Fruit fly (Drosophila melanogaster) whole organism, wandering third instar larva: ENCODE results near the gene TBC1d7.

Source experiments
- CG9705 ChIP-seq: fragments of 200-800 bp; sonication (Bioruptor generic); optimal IDR thresholded peaks from 2 replicates; lab custom pipeline; 2018; ENCODE audit warnings: missing biosample characterization, mild to moderate bottlenecking, missing genetic modification characterization
- CrebA ChIP-seq: fragments of 200-800 bp; sonication (Bioruptor generic); optimal IDR thresholded peaks from 2 replicates; lab custom pipeline; 2016; ENCODE audit warnings: missing biosample characterization, mild to moderate bottlenecking, missing genetic modification characterization, borderline replicate concordance
- Dfd ChIP-seq: fragments of >200 bp; optimal IDR thresholded peaks from 2 replicates; lab custom pipeline; 2017; ENCODE audit warnings: missing biosample characterization, missing genetic modification characterization
- GATAd ChIP-seq: sonication (Bioruptor generic); optimal IDR thresholded peaks from 2 replicates; lab custom pipeline; 2016; ENCODE audit warnings: missing biosample characterization, missing genetic modification characterization
- HLH106 ChIP-seq: fragments of 200-800 bp; optimal IDR thresholded peaks from 3 replicates; lab custom pipeline; 2019; ENCODE audit warnings: missing biosample characterization, mild to moderate bottlenecking, missing genetic modification characterization, moderate library complexity
- Hnf4 ChIP-seq: fragments of 200-800 bp; sonication (Bioruptor generic); optimal IDR thresholded peaks from 2 replicates; lab custom pipeline; 2016; ENCODE audit warnings: missing biosample characterization, mild to moderate bottlenecking, missing genetic modification characterization
- Hr78 ChIP-seq: fragments of >200 bp; optimal IDR thresholded peaks from 2 replicates; lab custom pipeline; 2017; ENCODE audit warnings: missing biosample characterization, missing genetic modification characterization
- Jra ChIP-seq: sonication (Bioruptor generic); optimal IDR thresholded peaks from 2 replicates; lab custom pipeline; 2016; ENCODE audit warnings: missing biosample characterization, missing genetic modification characterization
- Mio ChIP-seq: sonication (Bioruptor generic); optimal IDR thresholded peaks from 2 replicates; lab custom pipeline; 2016; ENCODE audit warnings: missing biosample characterization, missing genetic modification characterization
- Myc ChIP-seq: fragments of >200 bp; optimal IDR thresholded peaks from 2 replicates; lab custom pipeline; 2017
- N ChIP-seq: fragments of >200 bp; optimal IDR thresholded peaks from 2 replicates; lab custom pipeline; 2018; ENCODE audit warnings: missing biosample characterization, missing external identifiers, missing genetic modification characterization
- Rel ChIP-seq, 2 experiments: fragments of 200-800 bp; sonication (Bioruptor generic) in 1 of 2; optimal IDR thresholded peaks; 2 replicates in 1 of 2; 3 replicates in 1 of 2; lab custom pipeline; 2016 to 2019; ENCODE audit warnings: mild to moderate bottlenecking in 2 of 2, missing biosample characterization in 2 of 2, missing genetic modification characterization in 2 of 2, moderate library complexity in 1 of 2
- Sp1 ChIP-seq: fragments of 200-800 bp; sonication (Bioruptor generic); optimal IDR thresholded peaks from 3 replicates; lab custom pipeline; 2019; ENCODE audit warnings: missing biosample characterization, mild to moderate bottlenecking, missing genetic modification characterization, moderate library complexity
- Vsx2 ChIP-seq: fragments of 200-300, 225-300 bp; sonication (Bioruptor generic); optimal IDR thresholded peaks from 2 replicates; lab custom pipeline; 2018; ENCODE audit warnings: missing biosample characterization, missing genetic modification characterization; ENCODE audit not compliant: partially characterized antibody
- br ChIP-seq: fragments of 200-800 bp; sonication (Bioruptor generic); optimal IDR thresholded peaks from 2 replicates; lab custom pipeline; 2016; ENCODE audit warnings: missing biosample characterization, missing genetic modification characterization
- dl ChIP-seq, 2 experiments: fragments of 175-275, 200-275 bp in 1 of 2; fragments of 200-275 bp in 1 of 2; sonication (Bioruptor generic); optimal IDR thresholded peaks; lab custom pipeline; 2018; ENCODE audit warnings: mild to moderate bottlenecking in 2 of 2, missing biosample characterization in 2 of 2, missing genetic modification characterization in 2 of 2, moderate library complexity in 2 of 2; ENCODE audit not compliant: partially characterized antibody in 2 of 2, insufficient read depth in 1 of 2
- dmrt93B ChIP-seq: fragments of 200-800 bp; sonication (Bioruptor generic); optimal IDR thresholded peaks from 2 replicates; lab custom pipeline; 2018; ENCODE audit warnings: missing biosample characterization, mild to moderate bottlenecking, missing genetic modification characterization
- dsf ChIP-seq: sonication (Bioruptor generic); optimal IDR thresholded peaks from 2 replicates; lab custom pipeline; 2016; ENCODE audit warnings: missing biosample characterization, missing genetic modification characterization, borderline replicate concordance
- ey ChIP-seq: fragments of 200-800 bp; sonication (Bioruptor generic); optimal IDR thresholded peaks from 2 replicates; lab custom pipeline; 2016; ENCODE audit warnings: missing biosample characterization, missing genetic modification characterization
- foxo ChIP-seq, 2 experiments: fragments of 200-800 bp; sonication (Bioruptor generic); optimal IDR thresholded peaks; 2 replicates in 1 of 2; 3 replicates in 1 of 2; lab custom pipeline; 2016 to 2017; ENCODE audit warnings: missing biosample characterization in 2 of 2, missing genetic modification characterization in 2 of 2
- fru ChIP-seq: fragments of 200-800 bp; sonication (Bioruptor generic); optimal IDR thresholded peaks from 3 replicates; lab custom pipeline; 2016; ENCODE audit warnings: missing biosample characterization, mild to moderate bottlenecking, missing genetic modification characterization
- h ChIP-seq: fragments of 200-800 bp; sonication (Bioruptor generic); optimal IDR thresholded peaks from 3 replicates; lab custom pipeline; 2016; ENCODE audit warnings: missing biosample characterization, mild to moderate bottlenecking, missing genetic modification characterization
- jim ChIP-seq: fragments of 175-275, 200-325 bp; sonication (Bioruptor generic); optimal IDR thresholded peaks from 2 replicates; lab custom pipeline; 2016; ENCODE audit warnings: missing biosample characterization, mild to moderate bottlenecking, missing genetic modification characterization
- lola ChIP-seq: fragments of >200 bp; optimal IDR thresholded peaks from 2 replicates; lab custom pipeline; 2017; ENCODE audit warnings: missing biosample characterization, missing genetic modification characterization
- pan ChIP-seq: fragments of >200 bp; optimal IDR thresholded peaks from 2 replicates; lab custom pipeline; 2017
- psq ChIP-seq: fragments of 200-800 bp; sonication (Bioruptor generic); optimal IDR thresholded peaks from 3 replicates; lab custom pipeline; 2017; ENCODE audit warnings: missing biosample characterization, mild to moderate bottlenecking, missing genetic modification characterization, moderate library complexity
- rgr ChIP-seq: fragments of 200-800 bp; sonication (Bioruptor generic); optimal IDR thresholded peaks from 3 replicates; lab custom pipeline; 2016; ENCODE audit warnings: missing biosample characterization, mild to moderate bottlenecking, missing genetic modification characterization
- sage ChIP-seq: fragments of 200-800 bp; sonication (Bioruptor generic); optimal IDR thresholded peaks from 2 replicates; lab custom pipeline; 2016; ENCODE audit warnings: missing biosample characterization, mild to moderate bottlenecking, missing genetic modification characterization
- sv ChIP-seq: fragments of 200-800 bp; sonication (Bioruptor generic); optimal IDR thresholded peaks from 3 replicates; lab custom pipeline; 2016; ENCODE audit warnings: missing biosample characterization, missing genetic modification characterization
- tai ChIP-seq: sonication (Bioruptor generic); optimal IDR thresholded peaks from 2 replicates; lab custom pipeline; 2016; ENCODE audit warnings: missing biosample characterization, missing genetic modification characterization
- usp ChIP-seq: fragments of >200 bp; optimal IDR thresholded peaks from 2 replicates; lab custom pipeline; 2017; ENCODE audit warnings: missing biosample characterization, missing genetic modification characterization
- woc ChIP-seq: sonication (Bioruptor generic); optimal IDR thresholded peaks from 2 replicates; lab custom pipeline; 2016; ENCODE audit warnings: missing biosample characterization, mild to moderate bottlenecking, missing genetic modification characterization

Gene TBC1d7

dm6 chr3R:24130080-24130479 is 31.4 kb upstream of the TBC1d7 start, which contains the start of the genes GatB and Tsc1:
TSS of gene GatB (minus strand) at chr3R:24130255.
TSS of gene Tsc1 (plus strand) at chr3R:24130307.
- TF ChIP-seq pan (no peak), Rel (GFP tag; optimal IDR thresholded peaks at IDR 0.05; lab: Kevin White, UChicago) (no peak), Rel (tag; optimal IDR thresholded peaks at IDR 0.05; lab: Kevin White, UChicago) (peak; percentile 39)
- TF ChIP-seq, all 38 proteins: peak for 1

DNA sequence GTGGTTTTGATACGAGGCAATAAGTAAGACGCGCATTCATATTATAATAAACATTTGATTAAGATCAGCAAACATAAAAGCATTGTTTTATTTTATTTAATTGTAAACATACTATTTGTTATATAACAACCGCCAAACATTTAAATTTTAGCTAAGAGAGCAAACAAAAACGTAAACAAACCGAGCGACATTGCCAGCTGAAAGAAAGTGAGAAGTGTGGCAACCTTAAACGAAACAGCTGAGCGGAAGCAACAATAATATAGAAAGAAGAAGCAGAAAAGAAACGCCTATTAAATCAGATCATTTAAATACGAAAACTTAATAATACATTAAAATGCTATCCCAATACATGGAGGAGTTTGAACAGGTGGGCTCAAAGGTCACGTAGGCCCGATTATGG is 26.9 kb upstream of the TBC1d7 start, which contains the start of gene Sec10:
Gene Sec10 (plus strand): TSS at position 252 of the 400 bp plus-strand sequence.
- TF ChIP-seq Rel (GFP tag; optimal IDR thresholded peaks at IDR 0.05; lab: Kevin White, UChicago), result no peak
- TF ChIP-seq Rel (tag; optimal IDR thresholded peaks at IDR 0.05; lab: Kevin White, UChicago), result peak; percentile 28
- no peak for TF ChIP-seq jim (GFP tag; lab: Kevin White, UChicago)

DNA sequence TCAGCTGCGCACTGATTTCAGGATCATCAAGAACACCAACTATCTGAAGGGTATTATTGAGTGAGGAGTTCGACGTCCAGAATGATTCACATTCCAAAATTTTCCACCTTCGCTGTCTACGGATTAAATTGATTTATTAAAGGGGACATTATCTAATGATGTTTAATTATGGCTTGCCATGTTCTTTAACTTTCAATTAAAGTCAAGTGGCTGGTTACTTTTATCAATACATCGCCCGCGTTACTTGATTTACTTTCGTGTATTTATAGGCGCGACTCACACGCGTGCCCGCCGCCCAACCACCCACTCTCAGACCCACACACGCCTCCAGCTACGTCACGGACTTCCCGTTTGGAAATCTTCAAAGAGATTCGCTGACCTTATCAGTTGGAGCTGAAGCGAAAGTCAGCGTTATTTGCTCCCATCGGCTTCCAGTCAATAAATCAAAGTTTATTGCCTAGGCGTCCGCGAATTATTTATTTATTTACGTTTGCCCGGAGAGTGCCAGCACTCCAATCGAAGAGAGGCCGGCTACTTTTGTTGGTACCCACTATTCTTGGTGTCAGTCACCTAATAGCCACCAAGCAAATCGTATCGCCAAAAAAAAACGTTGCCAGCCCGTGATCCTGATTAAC is 24.1 kb upstream of the TBC1d7 start, which contains the start of gene Npc2f:
Gene Npc2f (plus strand): TSS at position 585 of the 635 bp plus-strand sequence.
- TF ChIP-seq fru, result peak; percentile 72
- TF ChIP-seq sage (GFP tag; lab: Kevin White, UChicago), result no peak
- TF ChIP-seq lola (GFP tag; lab: Kevin White, UChicago), result no peak
- TF ChIP-seq jim (GFP tag; lab: Kevin White, UChicago), result no peak
- TF ChIP-seq Rel (GFP tag; optimal IDR thresholded peaks at IDR 0.05; lab: Kevin White, UChicago), result peak; percentile 54
- TF ChIP-seq Rel (tag; optimal IDR thresholded peaks at IDR 0.05; lab: Kevin White, UChicago), result peak; percentile 77
- TF ChIP-seq, all 38 proteins: peak for 2

DNA sequence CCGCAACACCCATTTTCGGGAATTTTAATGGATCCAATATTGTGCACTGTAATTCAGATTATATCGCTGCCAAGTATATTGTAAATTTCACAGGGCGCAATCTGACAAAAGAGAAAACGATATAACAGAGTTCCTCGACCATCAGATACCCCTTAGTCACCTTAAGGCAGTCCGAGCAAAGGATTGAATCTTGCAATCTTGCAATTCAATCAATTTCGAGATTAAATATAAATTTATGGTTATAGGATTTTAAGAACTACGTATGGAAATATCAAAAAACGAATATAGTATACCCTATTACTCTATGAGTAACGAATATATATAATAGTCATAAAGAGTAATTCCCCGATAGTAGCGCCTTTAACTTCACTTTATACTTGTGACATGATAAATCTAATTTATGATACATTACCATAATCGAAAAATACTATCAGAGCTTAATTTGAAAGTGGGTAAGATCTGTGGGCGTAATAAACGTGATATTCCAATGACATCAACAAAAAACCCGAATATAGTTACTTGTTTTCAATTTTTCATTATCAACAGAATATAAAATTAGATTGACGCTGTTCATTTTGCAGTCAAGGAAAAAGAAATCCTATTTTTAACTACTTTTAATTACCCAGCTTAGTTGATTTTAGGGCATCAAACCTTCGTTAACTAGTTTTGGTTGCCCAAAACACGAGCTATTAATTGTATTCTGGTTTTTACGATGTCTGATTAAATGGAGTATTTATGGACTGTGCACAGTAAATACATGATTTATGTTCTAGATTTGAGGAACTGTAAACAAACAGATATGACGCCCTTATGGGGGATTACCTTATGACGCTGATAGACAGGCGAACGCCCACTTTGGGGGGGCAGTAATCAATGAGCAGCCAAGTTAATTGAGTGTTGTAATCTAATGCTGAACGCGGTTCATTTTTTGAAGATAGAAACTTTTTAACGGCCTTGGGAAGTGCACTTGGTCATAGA is 22.8 kb upstream of the TBC1d7 start:
- TF ChIP-seq sv (GFP tag; lab: Kevin White, UChicago) (no peak), jim (GFP tag; lab: Kevin White, UChicago) (no peak), h (no peak), fru (peak; percentile 5), CG9705 (GFP tag; lab: Kevin White, UChicago) (no peak), pan (no peak), sage (GFP tag; lab: Kevin White, UChicago) (no peak), Rel (GFP tag; optimal IDR thresholded peaks at IDR 0.05; lab: Kevin White, UChicago) (no peak), Rel (tag; optimal IDR thresholded peaks at IDR 0.05; lab: Kevin White, UChicago) (peak; percentile 78), rgr (GFP tag; lab: Kevin White, UChicago) (no peak), Mio (GFP tag; lab: Kevin White, UChicago) (no peak), dmrt93B (GFP tag; lab: Kevin White, UChicago) (no peak), Myc (lab: Kevin White, UChicago) (no peak)
- TF ChIP-seq, all 38 proteins: peak for 2

- no peak for TF ChIP-seq Rel (GFP tag; optimal IDR thresholded peaks at IDR 0.05; lab: Kevin White, UChicago)
- TF ChIP-seq Rel (tag; optimal IDR thresholded peaks at IDR 0.05; lab: Kevin White, UChicago), result peak; percentile 92
- TF ChIP-seq Sp1, result no peak
Measured at dm6 chr3R:24139646-24140130, 21.8 kb upstream of the TBC1d7 start.

dm6 chr3R:24141013-24141592 is 20.4 kb upstream of the TBC1d7 start, which contains the start of gene Kal1:
TSS of gene Kal1 (plus strand) at chr3R:24141395.
- TF ChIP-seq dsf (GFP tag; lab: Kevin White, UChicago), result peak; percentile 72
- TF ChIP-seq sage (GFP tag; lab: Kevin White, UChicago), result peak; percentile 95
- TF ChIP-seq dmrt93B (GFP tag; lab: Kevin White, UChicago), result peak; percentile 94
- no peak for TF ChIP-seq Dfd (GFP tag; lab: Kevin White, UChicago)
- TF ChIP-seq lola (GFP tag; lab: Kevin White, UChicago), result no peak
- peak; percentile 7 to 98 for TF ChIP-seq foxo (GFP tag; optimal IDR thresholded peaks at IDR 0.05; lab: Kevin White, UChicago)
- TF ChIP-seq Myc (lab: Kevin White, UChicago), result no peak
- peak; percentile 93 for TF ChIP-seq Hnf4 (GFP tag; lab: Kevin White, UChicago)
- TF ChIP-seq Vsx2 (GFP tag; lab: Kevin White, UChicago), result no peak
- no peak for TF ChIP-seq GATAd (GFP tag; lab: Kevin White, UChicago)
- TF ChIP-seq br (GFP tag; lab: Kevin White, UChicago), result peak; percentile 93
- TF ChIP-seq woc (GFP tag; lab: Kevin White, UChicago), result peak; percentile 85
- TF ChIP-seq jim (GFP tag; lab: Kevin White, UChicago), result no peak
- peak; percentile 98 for TF ChIP-seq HLH106
- no peak for TF ChIP-seq CrebA (GFP tag; lab: Kevin White, UChicago)
- peak; percentile 80 for TF ChIP-seq Jra (GFP tag; lab: Kevin White, UChicago)
- TF ChIP-seq psq (GFP tag; lab: Kevin White, UChicago), result peak; percentile 96
- no peak for TF ChIP-seq usp (GFP tag; lab: Kevin White, UChicago)
- no peak for TF ChIP-seq tai (GFP tag; lab: Kevin White, UChicago)
- peak; percentile 65 for TF ChIP-seq sv (GFP tag; lab: Kevin White, UChicago)
- TF ChIP-seq Hr78 (GFP tag; lab: Kevin White, UChicago), result no peak
- no peak for TF ChIP-seq N
- peak; percentile 98 for TF ChIP-seq rgr (GFP tag; lab: Kevin White, UChicago)
- TF ChIP-seq dl (GFP tag; optimal IDR thresholded peaks at IDR 0.05; lab: Kevin White, UChicago; ENCODE audit: insufficient read depth in 1 of 2, partially characterized antibody in 2 of 2), result peak in 1 of 2 experiments; percentile 50
- peak; percentile 60 for TF ChIP-seq Mio (GFP tag; lab: Kevin White, UChicago)
- TF ChIP-seq h, result peak; percentile 98
- TF ChIP-seq ey (GFP tag; lab: Kevin White, UChicago), result peak; percentile 90
